Worm (Caenorhabditis elegans) whole organism, late embryonic: ENCODE measurements around the gene D2096.9.
A peak's percentile ranks its signal among the peaks of the same experiment; 100 is the strongest.

ENCODE experiments used
- K09A11.1 ChIP-seq: sonication (generic microtip); optimal IDR thresholded peaks from 2 replicates; lab custom pipeline; 2017; ENCODE audit warnings: antibody characterized with exemption, mild to moderate bottlenecking, missing genetic modification characterization, missing compliant biosample characterization; ENCODE audit not compliant: insufficient read depth
- ama-1 ChIP-seq: fragments of 150-350 bp; optimal IDR thresholded peaks from 2 replicates; lab custom pipeline; 2014
- ceh-18 ChIP-seq: sonication (generic microtip); optimal IDR thresholded peaks from 2 replicates; lab custom pipeline; 2016; ENCODE audit warnings: missing genetic modification characterization, missing compliant biosample characterization
- ceh-19 ChIP-seq: fragments of 200-800 bp; sonication (Bioruptor generic); optimal IDR thresholded peaks from 2 replicates; lab custom pipeline; 2018; ENCODE audit warnings: mild to moderate bottlenecking, missing genetic modification characterization, missing compliant biosample characterization
- ceh-2 ChIP-seq: sonication (generic microtip); optimal IDR thresholded peaks from 2 replicates; lab custom pipeline; 2016; ENCODE audit warnings: missing genotype, missing genetic modification characterization, missing compliant biosample characterization
- ceh-22 ChIP-seq: sonication (generic microtip); optimal IDR thresholded peaks from 2 replicates; lab custom pipeline; 2017; ENCODE audit warnings: missing biosample characterization, missing genetic modification characterization
- ceh-30 ChIP-seq: fragments of 150-350 bp; optimal IDR thresholded peaks from 2 replicates; lab custom pipeline; 2014; ENCODE audit warnings: missing biosample characterization, missing genetic modification characterization
- ceh-31 ChIP-seq: sonication (generic microtip); optimal IDR thresholded peaks from 2 replicates; lab custom pipeline; 2016; ENCODE audit warnings: missing genetic modification characterization, missing compliant biosample characterization
- ceh-34 ChIP-seq: sonication (generic microtip); optimal IDR thresholded peaks from 2 replicates; lab custom pipeline; 2016; ENCODE audit warnings: mild to moderate bottlenecking, missing genetic modification characterization, missing compliant biosample characterization
- ceh-48 ChIP-seq: sonication (generic microtip); optimal IDR thresholded peaks from 2 replicates; lab custom pipeline; 2016; ENCODE audit warnings: missing genetic modification characterization, inconsistent platforms, missing compliant biosample characterization
- che-1 ChIP-seq: sonication (generic microtip); optimal IDR thresholded peaks from 2 replicates; lab custom pipeline; 2016; ENCODE audit warnings: mild to moderate bottlenecking, missing genetic modification characterization, missing compliant biosample characterization
- dmd-4 ChIP-seq: sonication (generic microtip); optimal IDR thresholded peaks from 2 replicates; lab custom pipeline; 2016; ENCODE audit warnings: borderline replicate concordance, missing genetic modification characterization, missing compliant biosample characterization
- dve-1 ChIP-seq: sonication (generic microtip); optimal IDR thresholded peaks from 2 replicates; lab custom pipeline; 2017; ENCODE audit warnings: antibody characterized with exemption, mild to moderate bottlenecking, missing genetic modification characterization, missing compliant biosample characterization
- elt-2 ChIP-seq: sonication (generic microtip); optimal IDR thresholded peaks from 2 replicates; lab custom pipeline; 2016; ENCODE audit warnings: missing genetic modification reagents, missing genetic modification characterization, missing compliant biosample characterization
- eyg-1 ChIP-seq: sonication (generic microtip); optimal IDR thresholded peaks from 2 replicates; lab custom pipeline; 2016; ENCODE audit warnings: missing genotype, missing genetic modification characterization, missing compliant biosample characterization
- fkh-6 ChIP-seq: sonication (generic microtip); optimal IDR thresholded peaks from 2 replicates; lab custom pipeline; 2016; ENCODE audit warnings: missing genetic modification characterization, missing compliant biosample characterization
- hlh-15 ChIP-seq: sonication (generic microtip); optimal IDR thresholded peaks from 2 replicates; lab custom pipeline; 2016; ENCODE audit warnings: missing genetic modification characterization, missing compliant biosample characterization
- hlh-30 ChIP-seq: sonication (generic microtip); optimal IDR thresholded peaks from 2 replicates; lab custom pipeline; 2017; ENCODE audit warnings: antibody characterized with exemption, missing genetic modification characterization, missing compliant biosample characterization; ENCODE audit not compliant: insufficient read depth
- hlh-6 ChIP-seq: sonication (generic microtip); optimal IDR thresholded peaks from 2 replicates; lab custom pipeline; 2016; ENCODE audit warnings: missing genotype, missing genetic modification characterization, missing compliant biosample characterization
- hlh-8 ChIP-seq: sonication (generic microtip); optimal IDR thresholded peaks from 2 replicates; lab custom pipeline; 2016; ENCODE audit warnings: missing genotype, missing genetic modification characterization, missing compliant biosample characterization
- lim-6 ChIP-seq: sonication (generic microtip); optimal IDR thresholded peaks from 2 replicates; lab custom pipeline; 2016; ENCODE audit warnings: missing genetic modification characterization, missing compliant biosample characterization
- lin-11 ChIP-seq: fragments of 200-800 bp; sonication (Bioruptor generic); optimal IDR thresholded peaks from 2 replicates; lab custom pipeline; 2018; ENCODE audit warnings: mild to moderate bottlenecking, missing genetic modification characterization, missing compliant biosample characterization
- madf-2 ChIP-seq: sonication (generic microtip); optimal IDR thresholded peaks from 2 replicates; lab custom pipeline; 2017; ENCODE audit warnings: missing genetic modification characterization, missing compliant biosample characterization
- nhr-11 ChIP-seq: fragments of 150-350 bp; optimal IDR thresholded peaks from 2 replicates; lab custom pipeline; 2014; ENCODE audit warnings: missing biosample characterization, missing genetic modification characterization
- nhr-232 ChIP-seq: sonication (generic microtip); optimal IDR thresholded peaks from 2 replicates; lab custom pipeline; 2016; ENCODE audit warnings: missing genetic modification characterization, missing compliant biosample characterization
- npax-4 ChIP-seq: sonication (generic microtip); optimal IDR thresholded peaks from 2 replicates; lab custom pipeline; 2016; ENCODE audit warnings: missing genetic modification characterization, missing compliant biosample characterization
- odd-2 ChIP-seq: sonication (generic microtip); optimal IDR thresholded peaks from 2 replicates; lab custom pipeline; 2017; ENCODE audit warnings: antibody characterized with exemption, mild to moderate bottlenecking, missing genetic modification characterization, missing compliant biosample characterization
- pag-3 ChIP-seq: sonication (generic microtip); optimal IDR thresholded peaks from 2 replicates; lab custom pipeline; 2016; ENCODE audit warnings: missing compliant biosample characterization, missing genetic modification characterization, borderline replicate concordance
- pat-9 ChIP-seq: fragments of 200-800 bp; sonication (Bioruptor generic); optimal IDR thresholded peaks from 2 replicates; lab custom pipeline; 2018; ENCODE audit warnings: mild to moderate bottlenecking, missing genetic modification characterization, moderate library complexity, missing compliant biosample characterization
- pax-1 ChIP-seq: fragments of 150-350 bp; optimal IDR thresholded peaks from 2 replicates; lab custom pipeline; 2014; ENCODE audit warnings: missing biosample characterization, missing genetic modification characterization
- pha-4 ChIP-seq: fragments of 150-350 bp; optimal IDR thresholded peaks from 2 replicates; lab custom pipeline; 2018; ENCODE audit warnings: missing biosample characterization, missing genetic modification reagents, missing genetic modification characterization
- pqm-1 ChIP-seq: sonication (generic microtip); optimal IDR thresholded peaks from 2 replicates; lab custom pipeline; 2016; ENCODE audit warnings: missing genetic modification characterization, missing compliant biosample characterization
- pros-1 ChIP-seq: fragments of 150-350 bp; optimal IDR thresholded peaks from 2 replicates; lab custom pipeline; 2014; ENCODE audit warnings: missing biosample characterization, missing genetic modification reagents, missing genetic modification characterization
- ref-2 ChIP-seq: sonication (generic microtip); optimal IDR thresholded peaks from 2 replicates; lab custom pipeline; 2016; ENCODE audit warnings: missing genetic modification characterization, missing compliant biosample characterization
- rnt-1 ChIP-seq: sonication (generic microtip); optimal IDR thresholded peaks from 2 replicates; lab custom pipeline; 2016; ENCODE audit warnings: missing genetic modification characterization, missing compliant biosample characterization
- sdc-2 ChIP-seq: sonication (generic microtip); optimal IDR thresholded peaks from 2 replicates; lab custom pipeline; 2016; ENCODE audit warnings: missing genotype, missing genetic modification characterization, missing compliant biosample characterization
- sox-4 ChIP-seq: sonication (generic microtip); optimal IDR thresholded peaks from 2 replicates; lab custom pipeline; 2017; ENCODE audit warnings: mild to moderate bottlenecking, missing genetic modification characterization, inconsistent platforms, missing compliant biosample characterization
- tbx-2 ChIP-seq: sonication (generic microtip); optimal IDR thresholded peaks from 2 replicates; lab custom pipeline; 2016; ENCODE audit warnings: missing genetic modification characterization, missing compliant biosample characterization
- ttx-3 ChIP-seq: sonication (generic microtip); optimal IDR thresholded peaks from 2 replicates; lab custom pipeline; 2016; ENCODE audit warnings: missing genetic modification reagents, missing genetic modification characterization, missing compliant biosample characterization
- unc-3 ChIP-seq, 2 experiments: fragments of 200-800 bp in 1 of 2; sonication (Bioruptor generic) in 1 of 2; sonication (generic microtip) in 1 of 2; conservative IDR thresholded peaks in 1 of 2; optimal IDR thresholded peaks in 1 of 2; 2 replicates each; pipeline versions ENCODE4 v1.3.6 to Lab custom; 2016 to 2022; ENCODE audit warnings: missing compliant biosample characterization in 2 of 2, missing genetic modification characterization in 2 of 2, missing genetic modification reagents in 1 of 2
- zip-5 ChIP-seq: sonication (generic microtip); optimal IDR thresholded peaks from 2 replicates; lab custom pipeline; 2016; ENCODE audit warnings: missing genetic modification characterization, missing compliant biosample characterization
- ztf-16 ChIP-seq: sonication (generic microtip); optimal IDR thresholded peaks from 2 replicates; lab custom pipeline; 2017; ENCODE audit warnings: missing genetic modification characterization, missing compliant biosample characterization

Gene D2096.9

DNA sequence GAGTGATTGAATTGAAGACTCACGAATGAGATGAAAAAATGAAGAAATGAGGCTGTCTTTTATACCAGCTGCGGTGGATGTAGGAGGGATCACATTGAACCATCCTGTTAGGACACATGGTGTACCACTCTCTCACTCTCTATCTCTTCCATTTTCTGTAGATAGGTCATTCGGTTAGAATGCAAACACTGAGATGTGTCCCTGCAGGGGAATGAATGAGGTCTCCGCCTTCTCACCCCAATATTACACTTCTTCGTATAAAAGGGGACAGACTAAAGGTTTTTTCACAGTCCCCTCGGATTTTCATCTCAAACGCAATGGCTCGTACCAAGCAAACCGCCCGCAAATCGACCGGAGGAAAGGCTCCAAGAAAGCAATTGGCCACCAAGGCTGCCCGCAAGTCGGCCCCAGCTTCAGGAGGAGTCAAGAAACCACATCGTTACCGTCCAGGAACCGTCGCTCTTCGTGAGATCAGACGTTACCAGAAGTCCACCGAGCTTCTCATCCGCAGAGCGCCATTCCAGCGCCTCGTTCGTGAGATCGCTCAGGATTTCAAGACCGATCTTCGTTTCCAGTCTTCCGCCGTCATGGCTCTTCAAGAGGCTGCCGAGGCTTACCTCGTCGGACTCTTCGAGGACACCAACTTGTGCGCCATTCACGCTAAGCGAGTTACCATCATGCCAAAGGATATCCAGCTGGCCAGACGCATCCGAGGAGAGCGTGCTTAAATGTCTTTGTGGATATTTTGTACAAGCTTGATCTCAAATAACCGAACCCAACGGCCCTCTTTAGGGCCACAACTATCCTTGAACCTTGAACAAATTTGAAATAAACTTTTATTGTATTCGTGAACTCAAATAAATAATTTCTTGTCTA is 48.4 kb downstream of the D2096.9 start, which contains the start of gene his-32 (continued):
- TF ChIP-seq pros-1 (tag; lab: Kevin White, UChicago) (peak; percentile 5), ceh-19 (GFP tag; lab: Kevin White, UChicago) (no peak), hlh-30 (tag; lab: Kevin White, UChicago) (peak; percentile 83), ceh-30 (tag; lab: Kevin White, UChicago) (no peak), madf-2 (tag; lab: Kevin White, UChicago) (no peak), ztf-16 (peak; percentile 66), pha-4 (tag; lab: Kevin White, UChicago) (no peak), dmd-4 (no peak), ceh-2 (tag; lab: Kevin White, UChicago) (peak; percentile 52), dve-1 (peak; percentile 34), hlh-8 (tag; lab: Kevin White, UChicago) (no peak), K09A11.1 (tag; lab: Kevin White, UChicago) (no peak), ceh-18 (tag; lab: Kevin White, UChicago) (no peak), sdc-2 (tag; lab: Kevin White, UChicago) (peak; percentile 56), ceh-31 (tag; lab: Kevin White, UChicago) (peak; percentile 86), tbx-2 (tag; lab: Kevin White, UChicago) (peak; percentile 81), sox-4 (tag; lab: Kevin White, UChicago) (no peak), lim-6 (tag; lab: Kevin White, UChicago) (no peak)
- TF ChIP-seq, all 69 proteins: peak for 23

DNA sequence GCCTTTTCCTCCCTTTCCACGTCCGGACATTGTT is 48.8 kb downstream of the D2096.9 start, which contains the start of gene his-31:
Gene his-31 (minus strand): TSS at position 30 of the 34 bp plus-strand sequence.
- no peak for TF ChIP-seq elt-2 (tag; lab: Kevin White, UChicago)
- TF ChIP-seq hlh-6: no peak
- TF ChIP-seq sox-4 (tag; lab: Kevin White, UChicago): no peak
- TF ChIP-seq ref-2 (tag; lab: Kevin White, UChicago): no peak
- TF ChIP-seq rnt-1 (tag; lab: Kevin White, UChicago): no peak
- no peak for TF ChIP-seq fkh-6 (tag; lab: Kevin White, UChicago)
- no peak for TF ChIP-seq ceh-22
- TF ChIP-seq ceh-48 (tag; lab: Kevin White, UChicago): no peak
- TF ChIP-seq odd-2 (tag; lab: Kevin White, UChicago): no peak
- no peak for TF ChIP-seq zip-5 (tag; lab: Kevin White, UChicago)
- TF ChIP-seq ama-1 (lab: Kevin White, UChicago): no peak
- no peak for TF ChIP-seq ceh-30 (tag; lab: Kevin White, UChicago)
- TF ChIP-seq pax-1 (tag; lab: Kevin White, UChicago): no peak
- TF ChIP-seq dmd-4: no peak
- no peak for TF ChIP-seq unc-3 (GFP tag; conservative IDR thresholded peaks at IDR 0.05; lab: Robert Waterston, UW)
- TF ChIP-seq unc-3 (tag; optimal IDR thresholded peaks at IDR 0.05; lab: Kevin White, UChicago): no peak

DNA sequence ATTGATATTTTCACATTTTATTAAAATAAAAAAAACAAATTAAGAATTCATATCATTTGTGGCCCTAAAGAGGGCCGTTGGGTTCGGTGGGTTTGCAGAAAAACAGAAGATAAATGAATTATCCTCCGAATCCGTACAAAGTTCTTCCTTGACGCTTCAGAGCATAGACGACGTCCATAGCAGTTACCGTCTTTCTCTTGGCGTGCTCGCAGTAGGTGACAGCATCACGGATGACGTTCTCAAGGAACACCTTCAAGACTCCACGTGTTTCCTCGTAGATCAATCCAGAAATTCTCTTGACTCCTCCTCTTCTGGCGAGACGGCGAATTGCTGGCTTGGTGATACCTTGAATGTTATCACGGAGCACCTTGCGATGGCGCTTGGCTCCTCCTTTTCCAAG is 49.0 kb downstream of the D2096.9 start:
- no peak for TF ChIP-seq rnt-1 (tag; lab: Kevin White, UChicago)
- peak; percentile 35 for TF ChIP-seq ama-1 (lab: Kevin White, UChicago)

DNA sequence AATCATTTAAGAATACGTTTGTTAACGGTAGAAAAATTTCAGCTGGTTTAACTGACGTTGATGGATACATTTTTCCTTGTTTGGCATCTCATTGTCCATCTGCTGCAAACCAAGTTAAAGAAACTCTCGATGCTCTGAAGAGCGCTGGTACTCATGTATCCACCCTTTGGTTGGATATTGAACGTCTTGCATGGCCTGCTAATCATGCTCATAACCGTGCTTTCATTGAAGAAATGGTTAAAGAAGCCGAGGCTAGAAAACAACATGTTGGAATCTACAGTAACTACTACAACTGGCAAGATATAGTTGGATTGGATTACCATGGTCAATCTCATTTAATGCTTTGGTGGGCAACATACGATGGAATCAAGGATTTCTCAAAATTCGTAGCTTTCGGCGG is 49.6 kb downstream of the D2096.9 start:
- TF ChIP-seq ttx-3 (tag; lab: Kevin White, UChicago) (no peak), hlh-15 (no peak), ceh-48 (tag; lab: Kevin White, UChicago) (no peak), eyg-1 (no peak), ceh-34 (no peak), nhr-232 (tag; lab: Kevin White, UChicago) (no peak), lim-6 (tag; lab: Kevin White, UChicago) (no peak), pat-9 (tag; lab: Kevin White, UChicago) (no peak), lin-11 (tag; lab: Kevin White, UChicago) (no peak), ceh-18 (tag; lab: Kevin White, UChicago) (no peak), ref-2 (tag; lab: Kevin White, UChicago) (no peak), npax-4 (no peak), nhr-11 (no peak), pag-3 (tag; lab: Kevin White, UChicago) (no peak), pqm-1 (tag; lab: Kevin White, UChicago) (no peak), pha-4 (tag; lab: Kevin White, UChicago) (no peak), che-1 (tag; lab: Kevin White, UChicago) (no peak)
- TF ChIP-seq, all 69 proteins: peak for 0
